Fruit fly (Drosophila melanogaster) whole organism, embryonic: Measurements from ENCODE around the gene IRSp53.
A peak's percentile ranks its signal among the peaks of the same experiment; 100 is the strongest.

ENCODE experiments used
- Ada2b ChIP-seq: fragments of 200-800 bp; sonication (Bioruptor generic); IDR thresholded peaks from 2 replicates; pipeline ENCODE4 v1.3.6; 2022; ENCODE audit warnings: missing biosample characterization, missing genetic modification characterization
- CG10267 ChIP-seq: fragments of 200-800 bp; sonication (Bioruptor generic); optimal IDR thresholded peaks from 2 replicates; lab custom pipeline; 2018; ENCODE audit warnings: missing biosample characterization, mild to moderate bottlenecking, missing genetic modification characterization, moderate library complexity
- CG10654 ChIP-seq: fragments of 200-800 bp; sonication (Bioruptor generic); optimal IDR thresholded peaks from 2 replicates; lab custom pipeline; 2016; ENCODE audit warnings: missing biosample characterization, missing genetic modification characterization
- CG10979 ChIP-seq: fragments of 200-800 bp; sonication (Bioruptor generic); optimal IDR thresholded peaks from 2 replicates; lab custom pipeline; 2018; ENCODE audit warnings: missing biosample characterization, mild to moderate bottlenecking, missing genetic modification characterization, moderate library complexity
- CG11093 ChIP-seq: fragments of 200-800 bp; sonication (Bioruptor generic); IDR thresholded peaks from 3 replicates; pipeline ENCODE4 v1.3.6; 2022; ENCODE audit warnings: missing biosample characterization, missing genetic modification characterization
- CG12071 ChIP-seq: fragments of 200-800 bp; sonication (Bioruptor generic); optimal IDR thresholded peaks from 3 replicates; lab custom pipeline; 2018; ENCODE audit warnings: missing biosample characterization, mild to moderate bottlenecking, missing genetic modification characterization
- CG13424 ChIP-seq: fragments of 200-800 bp; sonication (Bioruptor generic); optimal IDR thresholded peaks from 2 replicates; lab custom pipeline; 2019; ENCODE audit warnings: missing biosample characterization, mild to moderate bottlenecking, missing genetic modification characterization, moderate library complexity
- CG15601 ChIP-seq: fragments of 200-800 bp; sonication (Bioruptor generic); optimal IDR thresholded peaks from 3 replicates; lab custom pipeline; 2019; ENCODE audit warnings: missing biosample characterization, mild to moderate bottlenecking, missing genetic modification characterization, moderate library complexity
- CG17359 ChIP-seq: fragments of 200-800 bp; sonication (Bioruptor generic); optimal IDR thresholded peaks from 3 replicates; lab custom pipeline; 2018; ENCODE audit warnings: missing biosample characterization, mild to moderate bottlenecking, missing genetic modification characterization, moderate library complexity
- CG17361 ChIP-seq: fragments of 200-800 bp; sonication (Bioruptor generic); IDR thresholded peaks from 3 replicates; pipeline ENCODE4 v1.3.6; 2022; ENCODE audit warnings: missing biosample characterization, missing genetic modification characterization
- CG18599 ChIP-seq: fragments of 200-800 bp; sonication (Bioruptor generic); optimal IDR thresholded peaks from 3 replicates; lab custom pipeline; 2017; ENCODE audit warnings: missing biosample characterization, missing genetic modification characterization, mild to moderate bottlenecking, moderate library complexity, missing genetic modification reagents
- CG2889 ChIP-seq: fragments of 200-800 bp; sonication (Bioruptor generic); IDR thresholded peaks from 3 replicates; pipeline ENCODE4 v1.3.6; 2022; ENCODE audit warnings: missing biosample characterization, missing genetic modification characterization
- CG30403 ChIP-seq: fragments of 200-800 bp; sonication (Bioruptor generic); optimal IDR thresholded peaks from 3 replicates; lab custom pipeline; 2016; ENCODE audit warnings: missing biosample characterization, missing genetic modification characterization
- CG31441 ChIP-seq: fragments of 200-800 bp; sonication (Bioruptor generic); IDR thresholded peaks from 2 replicates; pipeline ENCODE4 v1.3.6; 2022; ENCODE audit warnings: missing biosample characterization, missing genetic modification characterization
- CG34224 ChIP-seq: fragments of 200-800 bp; sonication (Bioruptor generic); IDR thresholded peaks from 3 replicates; pipeline ENCODE4 v1.3.6; 2022; ENCODE audit warnings: missing biosample characterization, missing genetic modification characterization; ENCODE audit not compliant: partially characterized antibody
- CG4707 ChIP-seq: fragments of 200-800 bp; sonication (Bioruptor generic); optimal IDR thresholded peaks from 2 replicates; lab custom pipeline; 2018; ENCODE audit warnings: missing biosample characterization, mild to moderate bottlenecking, missing genetic modification characterization, moderate library complexity
- CG7556 ChIP-seq: fragments of 200-800 bp; sonication (Bioruptor generic); optimal IDR thresholded peaks from 2 replicates; lab custom pipeline; 2017; ENCODE audit warnings: missing biosample characterization, mild to moderate bottlenecking, missing genetic modification characterization
- Camta ChIP-seq: fragments of 200-800 bp; sonication (Bioruptor generic); optimal IDR thresholded peaks from 2 replicates; lab custom pipeline; 2016; ENCODE audit warnings: missing biosample characterization, missing genetic modification characterization
- Chrac-16 ChIP-seq: fragments of 200-800 bp; sonication (Bioruptor generic); optimal IDR thresholded peaks from 3 replicates; lab custom pipeline; 2016; ENCODE audit warnings: missing biosample characterization, missing genetic modification characterization
- Doc2 ChIP-seq: fragments of 200-800 bp; sonication (Bioruptor generic); IDR thresholded peaks from 2 replicates; pipeline ENCODE4 v1.3.6; 2022; ENCODE audit warnings: missing biosample characterization, missing genetic modification characterization
- Doc3 ChIP-seq: fragments of 200-800 bp; sonication (Bioruptor generic); IDR thresholded peaks from 3 replicates; pipeline ENCODE4 v1.3.6; 2022; ENCODE audit warnings: missing biosample characterization, missing genetic modification characterization; ENCODE audit not compliant: partially characterized antibody
- Drgx ChIP-seq: fragments of 200-800 bp; sonication (Bioruptor generic); IDR thresholded peaks from 2 replicates; pipeline ENCODE4 v1.3.6; 2022; ENCODE audit warnings: missing biosample characterization, missing genetic modification characterization
- Eip74EF ChIP-seq, 2 experiments: fragments of 200-800 bp in 1 of 2; fragments of >200 bp in 1 of 2; sonication (Bioruptor generic) in 1 of 2; optimal IDR thresholded peaks; 2 replicates each; lab custom pipeline; 2017 to 2019; ENCODE audit warnings: missing biosample characterization in 2 of 2, missing genetic modification characterization in 2 of 2, mild to moderate bottlenecking in 1 of 2, moderate library complexity in 1 of 2
- Fer3 ChIP-seq: fragments of 200-800 bp; sonication (Bioruptor generic); optimal IDR thresholded peaks from 2 replicates; lab custom pipeline; 2018; ENCODE audit warnings: missing biosample characterization, mild to moderate bottlenecking, missing genetic modification characterization, moderate library complexity
- Hr39 ChIP-seq: fragments of >200 bp; optimal IDR thresholded peaks from 2 replicates; lab custom pipeline; 2017
- MTF-1 ChIP-seq: fragments of 200-800 bp; sonication (Bioruptor generic); optimal IDR thresholded peaks from 2 replicates; lab custom pipeline; 2018; ENCODE audit warnings: missing biosample characterization, mild to moderate bottlenecking, missing genetic modification characterization, borderline replicate concordance
- Neu2 ChIP-seq: fragments of 200-800 bp; sonication (Bioruptor generic); optimal IDR thresholded peaks from 3 replicates; lab custom pipeline; 2016; ENCODE audit warnings: missing biosample characterization, missing genetic modification characterization, borderline replicate concordance
- Sox100B ChIP-seq: fragments of 200-800 bp; sonication (Bioruptor generic); optimal IDR thresholded peaks from 3 replicates; lab custom pipeline; 2018; ENCODE audit warnings: missing biosample characterization, mild to moderate bottlenecking, missing genetic modification characterization
- Xrp1 ChIP-seq: fragments of 200-800 bp; sonication (Bioruptor generic); IDR thresholded peaks from 2 replicates; pipeline ENCODE4 v1.3.6; 2022; ENCODE audit warnings: missing biosample characterization, missing genetic modification characterization
- al ChIP-seq: fragments of 200-800 bp; sonication (Bioruptor generic); IDR thresholded peaks from 2 replicates; pipeline ENCODE4 v1.3.6; 2022; ENCODE audit warnings: missing biosample characterization, missing genetic modification characterization
- bowl ChIP-seq: fragments of 200-800 bp; sonication (Bioruptor generic); IDR thresholded peaks from 2 replicates; pipeline ENCODE4 v1.3.6; 2022; ENCODE audit warnings: missing biosample characterization, missing genetic modification characterization
- crc ChIP-seq: fragments of 200-800 bp; sonication (Bioruptor generic); optimal IDR thresholded peaks from 2 replicates; lab custom pipeline; 2016; ENCODE audit warnings: missing biosample characterization, missing genetic modification characterization
- cwo ChIP-seq: fragments of 200-800 bp; sonication (Bioruptor generic); optimal IDR thresholded peaks from 3 replicates; lab custom pipeline; 2017; ENCODE audit warnings: missing biosample characterization, missing genetic modification characterization, mild to moderate bottlenecking, moderate library complexity, missing genetic modification reagents
- dysf ChIP-seq: fragments of 200-800 bp; sonication (Bioruptor generic); IDR thresholded peaks from 3 replicates; pipeline ENCODE4 v1.3.6; 2022; ENCODE audit warnings: missing biosample characterization, missing genetic modification characterization
- ewg ChIP-seq: fragments of 200-800 bp; sonication (Bioruptor generic); optimal IDR thresholded peaks from 3 replicates; lab custom pipeline; 2017; ENCODE audit warnings: mild to moderate bottlenecking, missing biosample characterization, missing genetic modification reagents, missing genetic modification characterization
- fd102C ChIP-seq: fragments of 200-800 bp; sonication (Bioruptor generic); optimal IDR thresholded peaks from 2 replicates; lab custom pipeline; 2018; ENCODE audit warnings: missing biosample characterization, mild to moderate bottlenecking, missing genetic modification characterization, moderate library complexity
- fru ChIP-seq: fragments of >200 bp; optimal IDR thresholded peaks from 2 replicates; lab custom pipeline; 2017
- hkb ChIP-seq, 2 experiments: fragments of 200-800 bp in 1 of 2; fragments of >200 bp in 1 of 2; sonication (Bioruptor generic) in 1 of 2; IDR thresholded peaks in 1 of 2; optimal IDR thresholded peaks in 1 of 2; 2 replicates each; pipeline versions ENCODE4 v1.3.6 to Lab custom; 2017 to 2022; ENCODE audit warnings: missing biosample characterization in 1 of 2, missing genetic modification characterization in 1 of 2
- kni ChIP-seq: fragments of 200-800 bp; sonication (Bioruptor generic); optimal IDR thresholded peaks from 3 replicates; lab custom pipeline; 2017; ENCODE audit warnings: mild to moderate bottlenecking, missing biosample characterization, missing genetic modification reagents, missing genetic modification characterization
- lola ChIP-seq, 3 experiments: fragments of >200 bp in 2 of 3; fragments of 200-800 bp in 1 of 3; sonication (Bioruptor generic) in 1 of 3; optimal IDR thresholded peaks; 2 replicates each; lab custom pipeline; 2017 to 2019; ENCODE audit warnings: missing biosample characterization in 3 of 3, missing genetic modification characterization in 3 of 3, mild to moderate bottlenecking in 1 of 3, moderate library complexity in 1 of 3
- oc ChIP-seq: fragments of 200-800 bp; sonication (Bioruptor generic); optimal IDR thresholded peaks from 2 replicates; lab custom pipeline; 2018; ENCODE audit warnings: missing biosample characterization, mild to moderate bottlenecking, missing genetic modification characterization, moderate library complexity
- salm ChIP-seq: fragments of 200-800 bp; sonication (Bioruptor generic); optimal IDR thresholded peaks from 2 replicates; lab custom pipeline; 2018; ENCODE audit warnings: missing biosample characterization, mild to moderate bottlenecking, missing genetic modification characterization
- sd ChIP-seq: fragments of 200-800 bp; sonication (Bioruptor generic); optimal IDR thresholded peaks from 3 replicates; lab custom pipeline; 2018; ENCODE audit warnings: missing biosample characterization, mild to moderate bottlenecking, missing genetic modification characterization, moderate library complexity
- sens ChIP-seq: fragments of 200-800 bp; sonication (Bioruptor generic); peaks from one replicate; lab custom pipeline; 2016; ENCODE audit warnings: missing biosample characterization, missing genetic modification characterization
- tin ChIP-seq: fragments of 200-800 bp; sonication (Bioruptor generic); optimal IDR thresholded peaks from 3 replicates; lab custom pipeline; 2016; ENCODE audit warnings: missing biosample characterization, missing genetic modification characterization
- trem ChIP-seq: fragments of 200-800 bp; optimal IDR thresholded peaks from 3 replicates; lab custom pipeline; 2019; ENCODE audit warnings: missing biosample characterization, mild to moderate bottlenecking, missing genetic modification characterization, moderate library complexity
- ttk ChIP-seq: fragments of 200-800 bp; sonication (Bioruptor generic); IDR thresholded peaks from 2 replicates; pipeline ENCODE4 v2.1.2; 2022; ENCODE audit warnings: missing biosample characterization, missing genetic modification characterization
- unpg ChIP-seq: fragments of 200-800 bp; sonication (Bioruptor generic); optimal IDR thresholded peaks from 3 replicates; lab custom pipeline; 2018; ENCODE audit warnings: missing biosample characterization, mild to moderate bottlenecking, missing genetic modification characterization, moderate library complexity

The IRSp53 gene

dm6 chr3L:11148478-11149251 is 12.8 kb downstream of the IRSp53 start (continued):
- peak; percentile 5 for TF ChIP-seq ewg (GFP tag; lab: Kevin White, UChicago)
- TF ChIP-seq Fer3 = peak; percentile 6
- TF ChIP-seq sd (tag; lab: Kevin White, UChicago) = peak; percentile 47
- TF ChIP-seq ttk (GFP tag; lab: Robert Waterston, UW) = 0 out of 2 replicates have a peak, but pooled peaks have one; percentile 31
- no peak for TF ChIP-seq hkb (optimal IDR thresholded peaks at IDR 0.05; lab: Kevin White, UChicago)
- TF ChIP-seq hkb (GFP tag; IDR thresholded peaks at IDR 0.05; lab: Robert Waterston, UW) = peak; percentile 57
- TF ChIP-seq al = peak; percentile 33; the same call in 1 of the 2 replicates
- no peak for TF ChIP-seq CG11093 (GFP tag; lab: Robert Waterston, UW)
- peak; percentile 52 for TF ChIP-seq CG10267 (tag; lab: Kevin White, UChicago)
- peak; percentile 2 for TF ChIP-seq MTF-1 (GFP tag; lab: Kevin White, UChicago)
- TF ChIP-seq CG13424 = peak; percentile 46
- TF ChIP-seq dysf (GFP tag; lab: Robert Waterston, UW) = peak; percentile 70
- TF ChIP-seq Doc3 (GFP tag; lab: Robert Waterston, UW) = no peak
- peak; percentile 58 for TF ChIP-seq CG17361
- no peak for TF ChIP-seq fru
- TF ChIP-seq CG12071 = peak; percentile 16
- TF ChIP-seq crc = no peak
- peak; percentile 24 for TF ChIP-seq cwo (GFP tag; lab: Kevin White, UChicago)
- TF ChIP-seq Hr39 (lab: Kevin White, UChicago) = no peak
- peak; percentile 74 for TF ChIP-seq Drgx
- TF ChIP-seq Ada2b (GFP tag; lab: Robert Waterston, UW) = 0 out of 2 replicates have a peak, but pooled peaks have one; percentile 21
- peak; percentile 14 for TF ChIP-seq Chrac-16 (GFP tag; lab: Kevin White, UChicago)
- peak; percentile 63 for TF ChIP-seq Sox100B
- TF ChIP-seq fd102C (GFP tag; lab: Kevin White, UChicago) = no peak
- peak; percentile 25 for TF ChIP-seq tin (GFP tag; lab: Kevin White, UChicago)
- TF ChIP-seq lola (GFP tag; optimal IDR thresholded peaks at IDR 0.05; lab: Kevin White, UChicago) = peak in 1 of 3 experiments; percentile 48
- no peak for TF ChIP-seq CG34224 (GFP tag; lab: Robert Waterston, UW)
- peak; percentile 81 for TF ChIP-seq CG10979 (tag; lab: Kevin White, UChicago)
- peak; percentile 35 for TF ChIP-seq trem (tag; lab: Kevin White, UChicago)
- TF ChIP-seq salm (tag; lab: Kevin White, UChicago) = no peak
- TF ChIP-seq unpg (GFP tag; lab: Kevin White, UChicago) = peak; percentile 54
- no peak for TF ChIP-seq Camta
- TF ChIP-seq sens (GFP tag; lab: Kevin White, UChicago) = peak; percentile 87
- TF ChIP-seq CG2889 (GFP tag; lab: Robert Waterston, UW) = no peak
- peak; percentile 48 for TF ChIP-seq CG18599
- TF ChIP-seq Neu2 (GFP tag; lab: Kevin White, UChicago) = no peak
- TF ChIP-seq Eip74EF (GFP tag; optimal IDR thresholded peaks at IDR 0.05; lab: Kevin White, UChicago) = peak in 1 of 2 experiments; percentile 43
- TF ChIP-seq Xrp1 (GFP tag; lab: Robert Waterston, UW) = 0 out of 2 replicates have a peak, but pooled peaks have one; percentile 49
- peak; percentile 50 for TF ChIP-seq CG15601 (tag; lab: Kevin White, UChicago)
- TF ChIP-seq CG10654 (GFP tag; lab: Kevin White, UChicago) = peak; percentile 25
- TF ChIP-seq Doc2 (GFP tag; lab: Robert Waterston, UW) = no peak
- TF ChIP-seq oc (tag; lab: Kevin White, UChicago) = peak; percentile 1
- TF ChIP-seq CG31441 (GFP tag; lab: Robert Waterston, UW) = peak; percentile 70
- no peak for TF ChIP-seq bowl (GFP tag; lab: Robert Waterston, UW)
- TF ChIP-seq CG17359 = peak; percentile 68
- TF ChIP-seq CG30403 (GFP tag; lab: Kevin White, UChicago) = peak; percentile 50
- TF ChIP-seq CG4707 = peak; percentile 38
- TF ChIP-seq CG7556 = peak; percentile 24
- no peak for TF ChIP-seq kni (GFP tag; lab: Kevin White, UChicago)
